Worm (Caenorhabditis elegans) whole organism, L1 larva: ENCODE measurements around the gene F56D5.5.

ENCODE experiments used
- egl-27 ChIP-seq, 2 experiments: fragments of 150-350 bp in 1 of 2; sonication (generic microtip); optimal IDR thresholded peaks; 3 replicates each; lab custom pipeline; 2017 to 2018; ENCODE audit warnings: missing biosample characterization in 2 of 2, missing genetic modification characterization in 2 of 2, missing genetic modification reagents in 2 of 2
- nhr-84 ChIP-seq: sonication (generic microtip); optimal IDR thresholded peaks from 2 replicates; lab custom pipeline; 2017; ENCODE audit warnings: missing biosample characterization, missing genetic modification characterization
- ztf-11 ChIP-seq, 2 experiments: sonication (generic microtip); optimal IDR thresholded peaks; 2 replicates each; lab custom pipeline; 2016 to 2017; ENCODE audit warnings: missing genetic modification characterization in 2 of 2, missing biosample characterization in 1 of 2, missing compliant biosample characterization in 1 of 2

- TF ChIP-seq nhr-84 = no peak
- TF ChIP-seq egl-27 (tag; optimal IDR thresholded peaks at IDR 0.05; lab: Kevin White, UChicago) = no peak
- no peak for TF ChIP-seq ztf-11 (tag; optimal IDR thresholded peaks at IDR 0.05; lab: Kevin White, UChicago)
These were observed 26.8 kb downstream of the F56D5.5 start, which contains the start of gene C10C5.5 for ce11 chrIV:9381136-9381535.
